Fruit fly (Drosophila melanogaster): ENCODE data around the gene CG6959.
A peak's percentile ranks its signal among the peaks of the same experiment; 100 is the strongest.

The CG6959 gene

DNA sequence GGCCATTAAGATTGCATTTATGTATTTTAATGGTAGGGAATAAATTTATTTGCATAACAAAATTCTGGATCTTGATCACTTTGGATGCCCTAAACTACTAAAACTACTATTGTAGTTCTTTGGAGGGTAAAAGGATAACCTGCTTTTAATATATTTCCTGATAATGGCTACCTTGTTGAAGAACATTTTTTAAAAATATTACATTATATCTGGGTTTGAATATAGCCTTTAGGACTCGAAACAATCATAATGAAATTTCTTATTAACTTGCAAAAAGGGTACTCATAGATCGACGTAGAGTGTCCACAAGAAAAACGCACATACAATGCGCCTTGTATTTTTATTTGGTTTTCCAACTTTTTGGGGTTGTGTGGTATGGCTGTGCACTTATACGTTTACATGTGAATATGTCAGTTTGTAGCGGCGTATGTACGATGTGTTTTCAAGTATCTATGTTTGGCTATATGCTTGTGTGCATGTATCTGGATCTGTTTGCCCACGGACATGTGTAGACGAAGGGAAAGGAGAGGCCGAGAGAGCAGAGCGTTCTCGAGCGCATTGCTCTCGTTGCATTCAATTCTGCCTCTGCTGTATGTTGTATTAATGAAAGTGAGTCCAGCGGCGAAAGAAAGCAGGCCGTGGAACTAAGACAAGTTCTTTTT, 89.8 kb downstream of the CG6959 start (continued):
- TF ChIP-seq spab (GFP tag; optimal IDR thresholded peaks at IDR 0.05) (peak; percentile 88), acj6 (GFP tag; optimal IDR thresholded peaks at IDR 0.05) (peak; percentile 95), pdm3 (GFP tag; optimal IDR thresholded peaks at IDR 0.05) (peak; percentile 94), CG11294 (GFP tag; IDR thresholded peaks at IDR 0.05) (no peak; the same call in 1 of the 2 replicates), achi (GFP tag; optimal IDR thresholded peaks at IDR 0.05) (peak; percentile 92), Sox15 (GFP tag; optimal IDR thresholded peaks at IDR 0.05) (peak; percentile 88), net (GFP tag; optimal IDR thresholded peaks at IDR 0.05) (peak; percentile 85), Met (GFP tag; optimal IDR thresholded peaks at IDR 0.05) (peak; percentile 96), CG34406 (GFP tag; optimal IDR thresholded peaks at IDR 0.05) (peak; percentile 93), Hr39 (GFP tag; optimal IDR thresholded peaks at IDR 0.05) (peak; percentile 92), dsx (GFP tag; optimal IDR thresholded peaks at IDR 0.05; ENCODE audit: poor library complexity, severe bottlenecking) (peak; percentile 92), CG4318 (GFP tag; optimal IDR thresholded peaks at IDR 0.05) (peak; percentile 80), Eip78C (GFP tag) (peak; percentile 99), Lpt (GFP tag; optimal IDR thresholded peaks at IDR 0.05) (peak; percentile 63), CG31627 (GFP tag; optimal IDR thresholded peaks at IDR 0.05) (peak; percentile 91), CG8119 (GFP tag; IDR thresholded peaks at IDR 0.05) (peak; percentile 84)

DNA sequence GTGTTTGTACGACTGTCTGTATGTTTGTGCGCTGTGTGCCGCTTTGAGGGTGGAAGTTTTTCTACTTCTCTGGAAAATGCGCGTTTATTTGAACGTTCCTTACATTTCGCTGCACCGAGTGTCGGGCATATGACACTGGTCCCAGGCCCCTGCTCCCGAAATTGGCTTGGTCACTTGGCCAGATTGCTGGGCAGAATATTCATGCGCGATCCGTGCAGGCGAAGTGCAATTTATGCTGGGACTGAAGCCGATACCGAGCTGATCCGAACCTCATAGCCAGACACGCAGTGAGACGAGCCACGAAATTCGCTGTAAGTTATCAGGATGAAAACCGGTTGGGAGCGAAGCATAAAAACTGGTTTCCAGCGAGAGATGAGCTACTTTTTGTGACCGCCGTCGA, 90.4 kb downstream of the CG6959 start:
- TF ChIP-seq CG6163 (GFP tag; IDR thresholded peaks at IDR 0.05), result peak; percentile 77
- TF ChIP-seq Sox14 (GFP tag; optimal IDR thresholded peaks at IDR 0.05), result no peak
- TF ChIP-seq CG11294 (GFP tag; IDR thresholded peaks at IDR 0.05), result peak; percentile 41; the same call in 1 of the 2 replicates
- no peak for TF ChIP-seq Eip78C (GFP tag)
- TF ChIP-seq Gug (GFP tag; IDR thresholded peaks at IDR 0.05), result 0 out of 2 replicates have a peak, but pooled peaks have one; percentile 30

dm6 chr3R:11778012-11778865, 91.0 kb downstream of the CG6959 start:
- TF ChIP-seq Lpt (GFP tag; optimal IDR thresholded peaks at IDR 0.05) (peak; percentile 48), CG8319 (GFP tag; optimal IDR thresholded peaks at IDR 0.05) (peak; percentile 39), CG15336 (GFP tag; IDR thresholded peaks at IDR 0.05) (peak; percentile 8; the same call in 1 of the 2 replicates), Hr39 (GFP tag; optimal IDR thresholded peaks at IDR 0.05) (peak; percentile 49), ss (GFP tag; optimal IDR thresholded peaks at IDR 0.05) (peak; percentile 30 to 70), CG6808 (GFP tag; optimal IDR thresholded peaks at IDR 0.05) (peak; percentile 44), Blimp-1 (GFP tag; optimal IDR thresholded peaks at IDR 0.05) (peak; percentile 99), vri (GFP tag; optimal IDR thresholded peaks at IDR 0.05) (no peak), Ets21C (GFP tag; optimal IDR thresholded peaks at IDR 0.05) (no peak), esn (GFP tag; optimal IDR thresholded peaks at IDR 0.05) (peak; percentile 63), CG3032 (tag; optimal IDR thresholded peaks at IDR 0.05) (peak; percentile 46), topi (GFP tag; optimal IDR thresholded peaks at IDR 0.05) (no peak), CG7368 (GFP tag; optimal IDR thresholded peaks at IDR 0.05) (no peak), svp (GFP tag) (peak; percentile 81), fkh (GFP tag; optimal IDR thresholded peaks at IDR 0.05) (no peak), CG6792 (GFP tag; optimal IDR thresholded peaks at IDR 0.05) (peak; percentile 65), CG10669 (GFP tag; optimal IDR thresholded peaks at IDR 0.05) (peak; percentile 7), CG32006 (GFP tag; optimal IDR thresholded peaks at IDR 0.05) (peak; percentile 87), Smox (GFP tag; optimal IDR thresholded peaks at IDR 0.05) (peak; percentile 38), Ets96B (tag; optimal IDR thresholded peaks at IDR 0.05) (peak; percentile 42), Met (GFP tag; optimal IDR thresholded peaks at IDR 0.05) (peak; percentile 54), CG34406 (GFP tag; optimal IDR thresholded peaks at IDR 0.05) (peak; percentile 61), CG6276 (GFP tag; optimal IDR thresholded peaks at IDR 0.05) (peak; percentile 53), salr (GFP tag; optimal IDR thresholded peaks at IDR 0.05) (peak in 1 of 2 experiments; percentile 80), fd59A (GFP tag; optimal IDR thresholded peaks at IDR 0.05) (peak; percentile 63), dsx (GFP tag; optimal IDR thresholded peaks at IDR 0.05; ENCODE audit: poor library complexity, severe bottlenecking) (peak; percentile 58), CG1621 (tag; optimal IDR thresholded peaks at IDR 0.05) (peak; percentile 54), Sox14 (GFP tag; optimal IDR thresholded peaks at IDR 0.05) (peak; percentile 49), achi (GFP tag; optimal IDR thresholded peaks at IDR 0.05) (peak; percentile 80), CG6163 (GFP tag; IDR thresholded peaks at IDR 0.05) (peak; percentile 73), CG3919 (GFP tag; optimal IDR thresholded peaks at IDR 0.05) (peak; percentile 65), net (GFP tag; optimal IDR thresholded peaks at IDR 0.05) (peak; percentile 25), CG11294 (GFP tag; IDR thresholded peaks at IDR 0.05) (no peak; the same call in 1 of the 2 replicates), CG4318 (GFP tag; optimal IDR thresholded peaks at IDR 0.05) (peak; percentile 79), acj6 (GFP tag; optimal IDR thresholded peaks at IDR 0.05) (peak; percentile 71)

All from whole organism, prepupa.